Fruit fly (Drosophila melanogaster) whole organism, larva: ENCODE data around the gene Cpn.

ENCODE experiments used
- noc ChIP-seq: fragments of 200-800 bp; sonication (Bioruptor generic); optimal IDR thresholded peaks from 3 replicates; lab custom pipeline; 2019; ENCODE audit warnings: missing biosample characterization, mild to moderate bottlenecking, missing genetic modification characterization, moderate library complexity

The Cpn gene

DNA sequence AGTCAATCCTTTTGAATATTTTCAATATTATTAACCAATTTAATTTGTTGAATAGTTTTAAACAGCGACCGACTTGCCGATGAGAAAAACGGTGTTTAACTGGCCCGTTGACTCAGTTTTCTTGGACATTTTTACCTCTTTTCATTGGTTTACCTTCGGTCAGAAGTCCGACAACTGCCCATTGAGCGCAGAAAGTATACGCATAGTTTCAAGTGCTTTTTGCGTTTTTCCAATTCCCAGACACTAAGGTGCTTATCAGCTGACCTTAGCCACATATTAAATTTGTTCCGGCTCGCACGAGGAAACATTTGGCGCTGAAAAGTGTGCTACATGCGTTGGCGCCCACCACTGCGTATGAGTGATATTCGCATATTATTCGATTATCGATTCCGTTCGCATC, at the start of gene Cpn:
Gene Cpn (minus strand): TSS at position 101 of the 400 bp plus-strand sequence.
- no peak for TF ChIP-seq noc (tag; lab: Kevin White, UChicago)

DNA sequence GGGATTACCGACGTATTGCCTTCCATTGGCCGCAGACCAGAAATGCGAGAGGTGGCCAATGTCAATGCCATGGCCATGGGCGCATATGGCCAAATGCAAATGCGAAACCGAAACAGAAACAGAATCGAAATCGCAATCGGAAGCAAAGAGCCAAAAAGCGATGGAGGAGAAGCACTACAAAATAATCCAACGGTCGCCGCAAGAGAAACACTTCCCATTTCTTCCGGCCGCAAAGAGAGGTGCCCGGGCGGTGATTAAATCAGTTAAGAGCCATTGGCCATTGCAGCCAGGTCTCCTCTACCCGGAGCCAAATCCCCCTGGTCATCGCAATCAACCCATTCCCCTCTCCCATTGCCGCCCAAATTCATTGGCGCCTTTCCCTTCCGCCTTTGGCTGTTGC, 48.2 kb upstream of the Cpn start, which contains the start of gene CG14742:
Gene CG14742 (plus strand): TSS at position 301 of the 400 bp plus-strand sequence.
- no peak for TF ChIP-seq noc (tag; lab: Kevin White, UChicago)

DNA sequence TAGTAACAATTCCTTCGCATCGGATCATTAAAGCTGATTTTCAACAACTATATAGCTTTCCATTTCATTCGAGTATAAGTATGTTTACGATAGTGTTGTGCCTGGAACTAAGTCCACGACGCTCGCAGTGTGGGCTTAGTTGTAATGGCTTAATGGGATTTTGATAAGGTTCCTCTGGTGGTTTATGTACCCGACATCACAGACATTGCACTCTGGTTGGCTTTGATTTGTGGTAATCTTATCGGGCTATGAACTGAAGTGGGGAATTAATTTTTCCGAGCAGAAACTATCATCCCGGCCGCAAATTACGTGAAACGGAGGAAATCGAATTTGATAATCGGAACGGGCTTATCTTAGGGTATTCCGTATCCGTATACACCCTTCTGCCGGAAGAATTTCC, 45.6 kb upstream of the Cpn start:
- TF ChIP-seq noc (tag; lab: Kevin White, UChicago) = no peak

DNA sequence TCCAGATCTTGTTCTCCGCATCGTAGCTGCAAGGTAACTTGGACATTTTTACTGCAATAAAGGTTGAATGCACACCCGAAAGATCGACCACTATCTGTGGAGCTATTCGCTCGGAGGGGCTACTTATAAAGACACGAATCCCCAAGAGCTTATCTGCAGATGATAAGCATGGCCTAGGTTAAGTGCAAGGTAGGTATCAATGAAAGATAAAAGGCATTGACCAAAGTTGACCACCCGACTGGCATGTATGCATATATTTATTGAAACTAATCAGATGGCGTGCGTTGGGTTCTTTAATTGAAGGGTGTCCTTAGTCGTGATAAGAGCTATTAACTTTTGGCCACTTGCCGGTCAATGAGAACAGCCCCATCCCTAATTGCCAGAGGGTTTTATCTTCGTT, 44.3 kb upstream of the Cpn start, which contains the start of gene CG4830:
Gene CG4830 (minus strand): TSS at position 101 of the 400 bp plus-strand sequence.
- no peak for TF ChIP-seq noc (tag; lab: Kevin White, UChicago)

DNA sequence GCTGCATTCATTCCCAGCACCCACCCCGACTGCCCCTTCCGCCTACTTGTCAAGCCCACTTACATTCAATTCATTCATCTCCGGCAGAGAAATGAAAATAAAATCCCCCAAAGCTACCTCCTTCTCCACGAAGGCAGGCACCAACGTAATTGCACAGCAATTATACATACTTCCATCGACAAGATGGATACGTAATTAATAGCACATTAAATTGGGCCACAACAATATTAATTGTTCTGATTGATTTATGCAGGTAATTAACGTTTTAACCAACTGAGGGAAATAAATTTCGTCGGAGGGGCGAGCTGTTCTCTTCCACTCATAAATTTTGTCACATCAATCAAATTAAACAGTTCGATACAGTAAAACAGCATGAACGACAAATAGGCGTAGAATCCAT, 31.7 kb upstream of the Cpn start, which contains the start of gene Adk1:
Gene Adk1 (plus strand): TSS at position 301 of the 400 bp plus-strand sequence.
- no peak for TF ChIP-seq noc (tag; lab: Kevin White, UChicago)

DNA sequence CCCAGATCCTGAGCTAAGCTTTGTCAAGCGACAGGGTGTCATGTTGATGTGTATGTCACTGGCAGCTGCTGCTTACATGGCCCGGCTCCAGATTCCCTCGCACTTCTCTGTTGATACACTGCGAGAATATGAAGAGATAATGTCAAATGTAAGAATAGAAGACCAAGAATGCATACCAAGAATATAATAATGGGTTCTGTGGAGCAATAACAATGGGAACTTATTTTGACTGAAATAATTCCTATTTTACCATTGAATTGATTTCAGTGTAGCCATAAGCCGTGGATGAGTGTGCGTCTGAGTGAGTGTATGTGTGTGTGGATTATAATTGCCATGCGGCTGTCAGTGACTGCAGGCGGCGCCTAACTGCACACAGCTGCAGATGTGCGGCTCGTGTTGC, 30.1 kb upstream of the Cpn start:
- TF ChIP-seq noc (tag; lab: Kevin White, UChicago) = no peak

DNA sequence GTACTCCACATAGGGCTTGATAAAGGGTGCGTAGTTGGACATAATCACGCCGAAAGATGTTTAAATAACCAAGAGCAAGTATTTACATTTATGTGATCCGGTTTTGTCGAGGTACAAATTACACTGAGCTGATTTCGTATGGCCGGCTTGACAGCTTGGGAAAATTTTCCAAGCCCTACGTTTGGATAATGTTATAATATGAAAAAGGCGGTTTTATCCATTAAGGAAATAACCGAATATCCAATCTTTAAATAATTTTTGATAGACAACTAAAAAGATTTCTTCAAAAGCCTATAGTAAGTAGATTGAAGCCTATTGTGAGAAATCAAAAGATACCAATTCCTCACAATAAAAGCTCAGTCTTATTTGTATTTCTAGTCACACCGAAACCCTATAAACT, 28.9 kb upstream of the Cpn start, which contains the start of the genes eIF3d2 and CG43450:
Gene eIF3d2 (minus strand): TSS at position 101 of the 400 bp plus-strand sequence.
Gene CG43450 (plus strand): TSS at position 384 of the 400 bp plus-strand sequence.
- TF ChIP-seq noc (tag; lab: Kevin White, UChicago) = no peak

DNA sequence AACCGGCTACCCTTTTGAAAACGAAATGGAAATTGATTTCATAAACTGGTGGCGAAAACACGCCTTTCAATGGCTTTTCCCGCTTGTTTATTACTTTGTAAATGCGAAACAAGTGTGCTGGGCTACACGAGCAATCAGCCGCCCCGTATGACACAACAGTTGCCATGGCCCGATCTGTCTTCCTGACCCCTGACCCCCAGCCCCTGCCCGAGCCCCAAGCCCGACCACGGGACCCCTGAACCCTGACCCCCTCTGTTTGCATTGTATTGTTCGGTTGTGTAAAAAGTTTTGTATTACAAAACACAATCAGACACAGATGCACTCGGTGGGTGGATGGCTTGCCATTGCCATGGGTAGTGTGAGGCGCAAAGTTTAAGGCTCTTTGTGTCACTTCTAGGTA, 19.6 kb upstream of the Cpn start:
- TF ChIP-seq noc (tag; lab: Kevin White, UChicago) = no peak

DNA sequence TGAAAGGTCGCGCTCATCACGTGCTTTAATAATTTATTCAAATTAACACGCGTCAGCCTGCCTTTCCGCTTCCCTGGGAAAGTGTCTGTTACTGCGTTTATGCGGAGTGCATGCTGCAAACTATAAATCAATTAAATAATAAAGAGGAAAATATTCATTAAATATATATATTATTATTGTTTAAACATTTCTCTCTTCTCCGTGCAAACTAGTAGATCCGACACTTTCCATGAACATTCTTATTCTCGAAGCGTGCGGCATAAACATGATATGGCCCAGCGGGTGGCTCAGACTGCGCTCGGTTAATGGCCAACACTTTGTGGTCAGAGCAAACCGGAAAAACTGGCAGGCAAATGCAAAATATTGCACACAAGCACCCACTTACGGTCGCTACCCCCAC, 2.4 kb upstream of the Cpn start:
- no peak for TF ChIP-seq noc (tag; lab: Kevin White, UChicago)

DNA sequence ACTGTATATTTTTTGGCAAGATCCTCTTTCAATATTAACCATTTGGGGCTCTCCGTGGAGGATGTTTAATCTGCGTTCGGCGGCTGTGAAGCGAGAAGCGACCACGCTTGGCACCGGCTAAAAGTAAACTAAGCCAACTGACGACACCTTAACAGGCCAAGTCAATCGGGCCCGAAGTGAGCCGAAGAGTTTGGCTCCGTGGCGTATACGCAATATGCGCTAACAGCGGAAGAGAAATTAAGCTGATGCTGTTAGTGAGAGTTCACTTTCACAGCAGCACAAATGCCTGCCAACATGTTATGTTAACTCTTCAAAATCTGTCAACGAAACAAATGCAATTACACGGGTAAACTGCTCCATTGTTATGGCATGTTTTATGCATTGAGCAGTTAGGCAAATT, 7.5 kb downstream of the Cpn start, which contains the start of gene dpr15:
Gene dpr15 (minus strand): TSS at position 101 of the 400 bp plus-strand sequence.
- no peak for TF ChIP-seq noc (tag; lab: Kevin White, UChicago)

DNA sequence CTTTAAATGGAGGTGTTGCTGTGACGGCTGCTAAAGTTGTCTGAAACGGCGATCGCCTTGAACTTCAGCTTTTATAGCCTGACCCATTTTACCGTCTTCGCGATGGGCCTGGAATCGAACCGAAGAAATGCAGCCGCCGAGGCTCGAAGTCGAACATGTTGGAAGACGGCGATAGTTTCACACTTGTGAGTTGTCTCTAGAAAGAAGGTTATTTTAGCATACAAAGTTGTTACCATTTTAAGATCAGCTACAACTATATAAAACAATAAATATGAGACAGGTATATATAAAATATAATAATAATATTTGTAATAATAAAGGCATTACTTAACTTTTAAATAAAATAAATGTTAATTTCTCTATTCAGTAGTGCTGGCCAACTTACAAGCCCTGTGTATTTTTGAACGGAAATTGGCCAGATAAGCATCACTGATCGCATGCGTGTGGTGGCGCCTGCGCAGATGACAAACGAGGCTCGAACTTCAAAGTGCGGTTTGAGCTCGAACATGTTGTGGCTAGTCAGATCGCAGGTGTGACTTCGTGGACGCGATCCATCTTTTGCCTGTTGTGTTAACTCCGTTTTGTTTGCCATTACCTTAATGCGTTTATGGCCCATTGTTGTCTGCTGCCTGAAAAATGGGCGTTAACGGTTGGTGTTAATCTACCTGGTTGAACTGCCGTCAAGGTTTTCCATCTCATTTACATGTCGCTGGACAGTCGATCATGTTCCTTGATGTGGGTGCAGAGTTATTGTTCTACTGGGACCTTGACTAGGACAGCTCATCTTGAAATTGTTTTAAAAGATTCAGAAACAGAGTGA, 37.6 kb downstream of the Cpn start, which contains the start of gene CG4702:
Gene CG4702 (minus strand): TSS at position 51 of the 820 bp plus-strand sequence.
- no peak for TF ChIP-seq noc (tag; lab: Kevin White, UChicago)

DNA sequence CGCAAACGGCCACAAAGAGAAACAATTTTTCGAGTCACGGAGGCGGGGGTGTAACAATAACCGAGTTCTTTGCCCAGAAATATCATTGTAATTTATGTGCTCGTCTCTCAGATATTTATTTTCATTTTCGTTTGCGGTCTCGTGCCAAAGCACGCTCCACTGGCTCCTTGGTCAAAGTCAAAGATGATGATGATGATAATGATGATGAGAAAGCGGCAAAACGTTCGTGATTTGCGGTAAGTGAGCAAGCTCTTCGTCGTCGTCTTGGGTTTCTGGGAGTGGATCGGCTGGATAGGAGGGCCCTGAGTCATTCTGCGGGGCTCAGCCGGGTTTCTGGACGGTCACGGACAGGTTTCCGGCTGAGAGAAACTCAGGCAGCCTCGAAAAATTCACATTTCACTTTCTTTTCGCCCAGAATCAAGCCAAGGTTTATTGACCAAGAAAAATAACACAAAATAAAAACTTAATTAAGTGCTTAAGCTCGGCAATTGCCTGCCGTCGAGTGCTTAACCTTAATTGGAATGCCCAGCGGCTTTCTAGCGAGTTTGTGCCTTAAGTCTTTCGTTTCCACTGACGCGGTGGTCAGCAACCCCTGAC, 40.5 kb downstream of the Cpn start:
- TF ChIP-seq noc (tag; lab: Kevin White, UChicago) = no peak

DNA sequence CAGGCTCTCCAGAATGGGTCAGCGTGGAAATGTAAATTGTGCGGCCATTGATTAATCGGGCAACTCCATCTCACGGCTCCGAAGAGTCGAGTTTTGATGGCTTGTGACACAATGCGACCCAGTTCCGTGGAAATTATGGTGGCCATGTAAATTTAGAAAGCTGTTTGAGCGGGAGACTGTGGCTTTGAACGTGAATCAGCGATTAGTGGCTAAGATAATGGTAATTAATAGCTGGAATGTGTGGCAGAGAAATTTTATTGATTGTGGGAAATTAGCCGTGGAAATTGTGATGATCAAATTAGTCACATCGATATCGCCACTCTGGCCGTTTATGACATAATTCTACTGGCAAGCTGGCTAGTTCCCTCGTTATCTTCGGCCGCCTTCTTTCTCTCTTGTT, 41.1 kb downstream of the Cpn start:
- TF ChIP-seq noc (tag; lab: Kevin White, UChicago) = no peak

DNA sequence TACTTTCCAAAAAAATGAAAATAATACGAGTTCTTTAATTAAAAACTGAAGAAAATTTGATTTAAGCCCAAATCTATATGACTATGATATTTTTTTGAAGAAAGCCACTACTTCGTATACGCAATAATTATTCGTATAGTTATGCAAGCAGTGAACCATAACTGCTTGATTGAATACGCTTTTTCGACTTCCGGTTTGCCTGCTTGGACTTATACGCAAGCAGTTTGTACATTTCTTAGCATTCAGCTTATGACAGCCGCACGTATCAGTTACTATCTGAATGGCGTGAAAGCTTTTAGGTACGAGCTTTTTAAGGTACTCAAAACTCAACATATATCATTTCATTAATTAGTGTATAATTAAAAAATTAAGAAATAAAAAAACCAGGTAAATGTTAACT, 44.8 kb downstream of the Cpn start:
- TF ChIP-seq noc (tag; lab: Kevin White, UChicago) = no peak

DNA sequence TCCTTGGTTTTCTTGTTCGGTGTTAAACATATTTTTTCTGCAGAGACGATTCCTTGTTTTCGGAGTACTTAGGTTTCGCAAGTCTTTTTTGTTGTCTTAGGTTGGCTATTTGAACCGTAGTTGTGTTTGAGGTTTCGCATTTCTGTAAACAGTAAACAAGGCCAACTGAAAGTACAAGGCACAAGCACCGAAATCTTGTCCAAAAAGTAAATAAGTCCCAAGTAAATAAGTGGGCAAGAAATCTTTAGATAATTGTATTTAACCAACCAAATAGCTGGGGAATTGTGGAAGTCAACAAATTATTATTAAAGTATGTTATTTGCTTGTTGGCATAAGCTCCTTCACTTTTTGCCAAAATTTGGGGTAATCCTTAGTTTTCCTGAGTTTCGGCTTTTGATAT, 52.3 kb downstream of the Cpn start:
- TF ChIP-seq noc (tag; lab: Kevin White, UChicago) = no peak
